Fruit fly (Drosophila melanogaster): ENCODE measurements around the gene Sytbeta.

The Sytbeta gene

DNA sequence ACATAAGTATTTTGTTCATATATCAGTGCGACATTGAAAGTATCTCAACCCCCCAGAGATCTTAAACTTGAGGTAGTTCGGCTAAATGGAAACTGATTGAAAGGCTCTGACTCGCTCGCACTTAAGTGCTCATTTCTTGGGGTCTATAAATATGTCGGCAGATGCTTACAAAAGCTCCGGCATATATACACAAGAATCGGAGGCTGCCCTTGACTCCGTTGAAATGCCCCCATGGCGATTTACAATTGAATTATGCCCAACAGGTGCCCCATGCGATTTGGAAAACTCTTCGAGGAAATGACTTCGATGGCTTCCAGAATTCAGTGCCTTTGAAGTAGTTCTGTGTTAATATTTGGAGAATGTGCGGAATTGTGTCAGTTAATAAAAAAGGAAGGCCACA lies 8.9 kb upstream of the Sytbeta start:
- no peak for TF ChIP-seq CG11762 (GFP tag; optimal IDR thresholded peaks at IDR 0.05; ENCODE audit: insufficient read depth)
- no peak for TF ChIP-seq dac (GFP tag; optimal IDR thresholded peaks at IDR 0.05)

dm6 chr3L:15072149-15072548 lies 7.4 kb upstream of the Sytbeta start:
- TF ChIP-seq CG4318 (GFP tag; optimal IDR thresholded peaks at IDR 0.05) (no peak), esn (GFP tag; optimal IDR thresholded peaks at IDR 0.05) (no peak), Ets96B (tag; optimal IDR thresholded peaks at IDR 0.05) (no peak), cyc (GFP tag; optimal IDR thresholded peaks at IDR 0.05) (no peak), CG11294 (GFP tag; IDR thresholded peaks at IDR 0.05) (no peak), Hr38 (GFP tag; optimal IDR thresholded peaks at IDR 0.05) (no peak), CG1621 (tag; optimal IDR thresholded peaks at IDR 0.05) (no peak), Eip78C (GFP tag) (no peak), Gug (GFP tag; IDR thresholded peaks at IDR 0.05) (no peak), CG3032 (tag; optimal IDR thresholded peaks at IDR 0.05) (no peak), CG8119 (GFP tag; IDR thresholded peaks at IDR 0.05) (no peak), CG11762 (GFP tag; optimal IDR thresholded peaks at IDR 0.05; ENCODE audit: insufficient read depth) (no peak), CG6792 (GFP tag; optimal IDR thresholded peaks at IDR 0.05) (no peak), CG3919 (GFP tag; optimal IDR thresholded peaks at IDR 0.05) (no peak), vri (GFP tag; optimal IDR thresholded peaks at IDR 0.05) (no peak), net (GFP tag; optimal IDR thresholded peaks at IDR 0.05) (no peak)

dm6 chr3L:15061605-15062004 lies 3.2 kb downstream of the Sytbeta start, which contains the start of gene CG13460:
TSS of gene CG13460 (minus strand) at chr3L:15061705.
- TF ChIP-seq Eip75B (GFP tag; optimal IDR thresholded peaks at IDR 0.05) (no peak), Hr38 (GFP tag; optimal IDR thresholded peaks at IDR 0.05) (no peak), CG6854 (GFP tag; optimal IDR thresholded peaks at IDR 0.05) (no peak), esn (GFP tag; optimal IDR thresholded peaks at IDR 0.05) (no peak), CG11762 (GFP tag; optimal IDR thresholded peaks at IDR 0.05; ENCODE audit: insufficient read depth) (no peak), salr (GFP tag; optimal IDR thresholded peaks at IDR 0.05) (no peak), dsx (GFP tag; optimal IDR thresholded peaks at IDR 0.05; ENCODE audit: poor library complexity, severe bottlenecking) (no peak), acj6 (GFP tag; optimal IDR thresholded peaks at IDR 0.05) (no peak), dac (GFP tag; optimal IDR thresholded peaks at IDR 0.05) (no peak), CG4318 (GFP tag; optimal IDR thresholded peaks at IDR 0.05) (no peak), CG6276 (GFP tag; optimal IDR thresholded peaks at IDR 0.05) (no peak), CG6163 (GFP tag; IDR thresholded peaks at IDR 0.05) (no peak), CG7368 (GFP tag; optimal IDR thresholded peaks at IDR 0.05) (no peak), CG34406 (GFP tag; optimal IDR thresholded peaks at IDR 0.05) (no peak), CG9139 (GFP tag; optimal IDR thresholded peaks at IDR 0.05) (no peak), Sox102F (GFP tag; optimal IDR thresholded peaks at IDR 0.05) (no peak), Ets21C (GFP tag; optimal IDR thresholded peaks at IDR 0.05) (no peak), CG10669 (GFP tag; optimal IDR thresholded peaks at IDR 0.05) (no peak)

DNA sequence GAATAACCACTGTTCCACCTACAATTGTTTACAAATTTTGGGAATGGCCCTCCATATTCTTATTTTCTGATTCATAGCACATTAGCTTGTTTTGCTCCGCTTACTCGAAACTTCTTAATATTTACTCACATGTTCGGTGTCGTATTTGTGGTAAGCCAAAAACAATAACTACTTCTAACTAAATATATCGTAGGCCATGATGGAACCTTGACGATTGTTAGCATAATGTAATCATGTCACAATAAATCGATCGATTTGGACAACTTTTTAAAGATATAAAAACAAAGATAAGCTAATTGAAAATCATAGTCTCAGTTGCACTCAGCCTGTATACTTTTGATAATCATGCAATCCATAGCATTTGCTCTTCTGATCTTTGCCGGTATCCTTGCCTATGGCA lies 10.3 kb downstream of the Sytbeta start, which contains the start of gene EAChm:
EAChm (plus strand) TSS at position 301 of the 400 bp plus-strand sequence.
- TF ChIP-seq CG6792 (GFP tag; optimal IDR thresholded peaks at IDR 0.05) (no peak), dsx (GFP tag; optimal IDR thresholded peaks at IDR 0.05; ENCODE audit: poor library complexity, severe bottlenecking) (no peak), eg (GFP tag; IDR thresholded peaks at IDR 0.05) (no peak), vri (GFP tag; optimal IDR thresholded peaks at IDR 0.05) (no peak), CG11902 (GFP tag; optimal IDR thresholded peaks at IDR 0.05) (no peak), CG8119 (GFP tag; IDR thresholded peaks at IDR 0.05) (no peak), Smox (GFP tag; optimal IDR thresholded peaks at IDR 0.05) (no peak), Sox102F (GFP tag; optimal IDR thresholded peaks at IDR 0.05) (no peak), CG6808 (GFP tag; optimal IDR thresholded peaks at IDR 0.05) (no peak), pdm3 (GFP tag; optimal IDR thresholded peaks at IDR 0.05) (no peak), CG31627 (GFP tag; optimal IDR thresholded peaks at IDR 0.05) (no peak), esn (GFP tag; optimal IDR thresholded peaks at IDR 0.05) (no peak), lz (GFP tag; optimal IDR thresholded peaks at IDR 0.05) (no peak), CG11294 (GFP tag; IDR thresholded peaks at IDR 0.05) (no peak), svp (GFP tag) (no peak), fkh (GFP tag; optimal IDR thresholded peaks at IDR 0.05) (no peak), CG4318 (GFP tag; optimal IDR thresholded peaks at IDR 0.05) (no peak), Lpt (GFP tag; optimal IDR thresholded peaks at IDR 0.05) (no peak), CG34406 (GFP tag; optimal IDR thresholded peaks at IDR 0.05) (no peak)
